Fruit fly (Drosophila melanogaster) whole organism, embryonic: Measurements from ENCODE around the gene Aatf.

Source experiments
- Abd-B ChIP-seq: fragments of 200-800 bp; sonication (Bioruptor generic); optimal IDR thresholded peaks from 2 replicates; lab custom pipeline; 2018; ENCODE audit warnings: missing biosample characterization, mild to moderate bottlenecking, missing genetic modification characterization, moderate library complexity
- Atf-2 ChIP-seq: fragments of 200-800 bp; sonication (Bioruptor generic); optimal IDR thresholded peaks from 2 replicates; lab custom pipeline; 2016; ENCODE audit warnings: missing biosample characterization, missing genetic modification characterization
- CG11723 ChIP-seq: fragments of 200-800 bp; sonication (Bioruptor generic); optimal IDR thresholded peaks from 2 replicates; lab custom pipeline; 2017; ENCODE audit warnings: missing biosample characterization, mild to moderate bottlenecking, missing genetic modification characterization
- CG12299 ChIP-seq: fragments of 200-800 bp; sonication (Bioruptor generic); optimal IDR thresholded peaks from 2 replicates; lab custom pipeline; 2018; ENCODE audit warnings: missing biosample characterization, mild to moderate bottlenecking, missing genetic modification characterization
- CG12659 ChIP-seq: fragments of 200-800 bp; sonication (Bioruptor generic); optimal IDR thresholded peaks from 3 replicates; lab custom pipeline; 2017; ENCODE audit warnings: mild to moderate bottlenecking, missing biosample characterization, missing genetic modification reagents, missing genetic modification characterization
- CG13287 ChIP-seq: fragments of 200-800 bp; sonication (Bioruptor generic); IDR thresholded peaks from 2 replicates; pipeline ENCODE4 v1.3.6; 2022; ENCODE audit warnings: missing biosample characterization, missing genetic modification characterization; ENCODE audit not compliant: partially characterized antibody
- CG14014 ChIP-seq: fragments of 200-800 bp; sonication (Bioruptor generic); IDR thresholded peaks from 2 replicates; pipeline ENCODE4 v1.3.6; 2022; ENCODE audit warnings: missing biosample characterization, missing genetic modification characterization
- CG14667 ChIP-seq: fragments of 200-800 bp; sonication (Bioruptor generic); IDR thresholded peaks from 2 replicates; pipeline ENCODE4 v1.3.6; 2022; ENCODE audit warnings: missing biosample characterization, missing genetic modification characterization
- CG15601 ChIP-seq: fragments of 200-800 bp; sonication (Bioruptor generic); optimal IDR thresholded peaks from 3 replicates; lab custom pipeline; 2019; ENCODE audit warnings: missing biosample characterization, mild to moderate bottlenecking, missing genetic modification characterization, moderate library complexity
- CG17328 ChIP-seq: fragments of 200-800 bp; sonication (Bioruptor generic); IDR thresholded peaks from 2 replicates; pipeline ENCODE4 v1.3.6; 2022; ENCODE audit warnings: missing biosample characterization, missing genetic modification characterization
- CG17359 ChIP-seq: fragments of 200-800 bp; sonication (Bioruptor generic); optimal IDR thresholded peaks from 3 replicates; lab custom pipeline; 2018; ENCODE audit warnings: missing biosample characterization, mild to moderate bottlenecking, missing genetic modification characterization, moderate library complexity
- CG17612 ChIP-seq: fragments of 200-800 bp; sonication (Bioruptor generic); IDR thresholded peaks from 2 replicates; pipeline ENCODE4 v1.3.6; 2022; ENCODE audit warnings: missing biosample characterization, missing genetic modification characterization
- CG18599 ChIP-seq: fragments of 200-800 bp; sonication (Bioruptor generic); optimal IDR thresholded peaks from 3 replicates; lab custom pipeline; 2017; ENCODE audit warnings: missing biosample characterization, missing genetic modification characterization, mild to moderate bottlenecking, moderate library complexity, missing genetic modification reagents
- CG3407 ChIP-seq: fragments of 200-800 bp; sonication (Bioruptor generic); optimal IDR thresholded peaks from 2 replicates; lab custom pipeline; 2018; ENCODE audit warnings: missing biosample characterization, mild to moderate bottlenecking, missing genetic modification characterization
- CG4328 ChIP-seq: fragments of 200-800 bp; sonication (Bioruptor generic); optimal IDR thresholded peaks from 3 replicates; lab custom pipeline; 2017; ENCODE audit warnings: missing biosample characterization, missing genetic modification reagents, missing genetic modification characterization
- CG4820 ChIP-seq: fragments of 200-800 bp; sonication (Bioruptor generic); optimal IDR thresholded peaks from 3 replicates; lab custom pipeline; 2016; ENCODE audit warnings: missing biosample characterization, missing genetic modification characterization
- CG6854 ChIP-seq: fragments of 200-800 bp; sonication (Bioruptor generic); optimal IDR thresholded peaks from 3 replicates; lab custom pipeline; 2017; ENCODE audit warnings: missing biosample characterization, mild to moderate bottlenecking, missing genetic modification characterization
- CG7963 ChIP-seq: fragments of 200-800 bp; sonication (Bioruptor generic); IDR thresholded peaks from 3 replicates; pipeline ENCODE4 v1.3.6; 2022; ENCODE audit warnings: missing biosample characterization, missing genetic modification characterization; ENCODE audit not compliant: partially characterized antibody
- CG8281 ChIP-seq: fragments of 200-800 bp; sonication (Bioruptor generic); optimal IDR thresholded peaks from 2 replicates; lab custom pipeline; 2018; ENCODE audit warnings: missing biosample characterization, mild to moderate bottlenecking, missing genetic modification characterization, moderate library complexity
- CG8290 ChIP-seq, 3 experiments: fragments of 200-800 bp; sonication (Bioruptor generic); optimal IDR thresholded peaks; 2 replicates each; lab custom pipeline; 2016 to 2019; ENCODE audit warnings: missing biosample characterization in 3 of 3, missing genetic modification characterization in 3 of 3, mild to moderate bottlenecking in 2 of 3, moderate library complexity in 1 of 3
- CG9437 ChIP-seq: fragments of 200-800 bp; sonication (Bioruptor generic); optimal IDR thresholded peaks from 2 replicates; lab custom pipeline; 2018; ENCODE audit warnings: missing biosample characterization, mild to moderate bottlenecking, missing genetic modification characterization
- Dref ChIP-seq: fragments of 200-800 bp; sonication (Bioruptor generic); IDR thresholded peaks from 2 replicates; pipeline ENCODE4 v1.3.6; 2022; ENCODE audit warnings: missing biosample characterization, missing genetic modification characterization
- Drgx ChIP-seq: fragments of 200-800 bp; sonication (Bioruptor generic); IDR thresholded peaks from 2 replicates; pipeline ENCODE4 v1.3.6; 2022; ENCODE audit warnings: missing biosample characterization, missing genetic modification characterization
- Hand ChIP-seq: fragments of 200-800 bp; sonication (Bioruptor generic); optimal IDR thresholded peaks from 2 replicates; lab custom pipeline; 2017; ENCODE audit warnings: mild to moderate bottlenecking, missing biosample characterization, missing genetic modification reagents, missing genetic modification characterization
- HmgD ChIP-seq: fragments of 200-800 bp; sonication (Bioruptor generic); optimal IDR thresholded peaks from 3 replicates; lab custom pipeline; 2016; ENCODE audit warnings: missing biosample characterization, missing genetic modification characterization
- Hr51 ChIP-seq, 2 experiments: fragments of 200-800 bp; sonication (Bioruptor generic); optimal IDR thresholded peaks; 2 replicates in 1 of 2; 3 replicates in 1 of 2; lab custom pipeline; 2016 to 2018; ENCODE audit warnings: missing biosample characterization in 2 of 2, missing genetic modification characterization in 2 of 2, mild to moderate bottlenecking in 1 of 2, moderate library complexity in 1 of 2
- Hr78 ChIP-seq, 2 experiments: fragments of 200-800 bp in 1 of 2; fragments of >200 bp in 1 of 2; sonication (Bioruptor generic) in 1 of 2; optimal IDR thresholded peaks; 2 replicates each; lab custom pipeline; 2017 to 2019; ENCODE audit warnings: missing biosample characterization in 2 of 2, missing genetic modification characterization in 2 of 2, mild to moderate bottlenecking in 1 of 2, moderate library complexity in 1 of 2
- Jarid2 ChIP-seq: fragments of 200-800 bp; sonication (Bioruptor generic); optimal IDR thresholded peaks from 3 replicates; lab custom pipeline; 2017; ENCODE audit warnings: mild to moderate bottlenecking, missing biosample characterization, missing genetic modification reagents, missing genetic modification characterization
- MBD-R2 ChIP-seq: fragments of 200-800 bp; sonication (Bioruptor generic); IDR thresholded peaks from 2 replicates; pipeline ENCODE4 v1.3.6; 2022; ENCODE audit warnings: missing biosample characterization, missing genetic modification characterization
- NK7.1 ChIP-seq: fragments of 200-800 bp; sonication (Bioruptor generic); optimal IDR thresholded peaks from 3 replicates; lab custom pipeline; 2016; ENCODE audit warnings: missing biosample characterization, missing genetic modification characterization
- Oaz ChIP-seq: fragments of 200-800 bp; sonication (Bioruptor generic); IDR thresholded peaks from 2 replicates; pipeline ENCODE4 v1.3.6; 2022; ENCODE audit warnings: missing biosample characterization, missing genetic modification characterization
- Rfx ChIP-seq: fragments of 200-800 bp; sonication (Bioruptor generic); IDR thresholded peaks from 2 replicates; pipeline ENCODE4 v1.3.6; 2022; ENCODE audit warnings: missing biosample characterization, missing genetic modification characterization
- Sox102F ChIP-seq: fragments of 200-800 bp; sonication (Bioruptor generic); optimal IDR thresholded peaks from 2 replicates; lab custom pipeline; 2018; ENCODE audit warnings: missing biosample characterization, mild to moderate bottlenecking, missing genetic modification characterization, moderate library complexity
- Xbp1 ChIP-seq: fragments of 200-800 bp; sonication (Bioruptor generic); optimal IDR thresholded peaks from 3 replicates; lab custom pipeline; 2016; ENCODE audit warnings: missing biosample characterization, mild to moderate bottlenecking, missing genetic modification characterization
- bigmax ChIP-seq: fragments of 200-800 bp; sonication (Bioruptor generic); optimal IDR thresholded peaks from 2 replicates; lab custom pipeline; 2018; ENCODE audit warnings: missing biosample characterization, mild to moderate bottlenecking, missing genetic modification characterization
- corto ChIP-seq: fragments of 200-800 bp; sonication (Bioruptor generic); optimal IDR thresholded peaks from 2 replicates; lab custom pipeline; 2016; ENCODE audit warnings: missing biosample characterization, mild to moderate bottlenecking, missing genetic modification characterization, moderate library complexity
- ems ChIP-seq: fragments of 200-800 bp; sonication (Bioruptor generic); optimal IDR thresholded peaks from 3 replicates; lab custom pipeline; 2016; ENCODE audit warnings: missing biosample characterization, missing genetic modification characterization
- fd96Cb ChIP-seq: fragments of 200-800 bp; sonication (Bioruptor generic); optimal IDR thresholded peaks from 2 replicates; lab custom pipeline; 2018; ENCODE audit warnings: missing biosample characterization, mild to moderate bottlenecking, missing genetic modification characterization, moderate library complexity
- klu ChIP-seq: fragments of 200-800 bp; sonication (Bioruptor generic); IDR thresholded peaks from 2 replicates; pipeline ENCODE4 v1.3.6; 2022; ENCODE audit warnings: missing biosample characterization, missing genetic modification characterization
- lbe ChIP-seq: fragments of 200-800 bp; sonication (Bioruptor generic); optimal IDR thresholded peaks from 2 replicates; lab custom pipeline; 2016; ENCODE audit warnings: missing biosample characterization, mild to moderate bottlenecking, missing genetic modification characterization
- lola ChIP-seq, 3 experiments: fragments of >200 bp in 2 of 3; fragments of 200-800 bp in 1 of 3; sonication (Bioruptor generic) in 1 of 3; optimal IDR thresholded peaks; 2 replicates each; lab custom pipeline; 2017 to 2019; ENCODE audit warnings: missing biosample characterization in 3 of 3, missing genetic modification characterization in 3 of 3, mild to moderate bottlenecking in 1 of 3, moderate library complexity in 1 of 3
- peb ChIP-seq: fragments of 200-800 bp; sonication (Bioruptor generic); IDR thresholded peaks from 2 replicates; pipeline ENCODE4 v1.3.6; 2022; ENCODE audit warnings: missing biosample characterization, missing genetic modification characterization
- sens-2 ChIP-seq: fragments of 200-800 bp; sonication (Bioruptor generic); IDR thresholded peaks from 2 replicates; pipeline ENCODE4 v1.3.6; 2022; ENCODE audit warnings: missing biosample characterization, missing genetic modification characterization
- shn ChIP-seq: fragments of 200-800 bp; sonication (Bioruptor generic); optimal IDR thresholded peaks from 3 replicates; lab custom pipeline; 2016; ENCODE audit warnings: missing biosample characterization, missing genetic modification characterization
- slou ChIP-seq: fragments of 200-800 bp; sonication (Bioruptor generic); optimal IDR thresholded peaks from 3 replicates; lab custom pipeline; 2016; ENCODE audit warnings: missing biosample characterization, missing genetic modification characterization
- stc ChIP-seq: fragments of 200-800 bp; sonication (Bioruptor generic); IDR thresholded peaks from 2 replicates; pipeline ENCODE4 v1.3.6; 2022; ENCODE audit warnings: missing biosample characterization, missing genetic modification characterization
- stwl ChIP-seq: fragments of 200-800 bp; sonication (Bioruptor generic); optimal IDR thresholded peaks from 3 replicates; lab custom pipeline; 2018; ENCODE audit warnings: missing biosample characterization, mild to moderate bottlenecking, missing genetic modification characterization, moderate library complexity

The Aatf gene

DNA sequence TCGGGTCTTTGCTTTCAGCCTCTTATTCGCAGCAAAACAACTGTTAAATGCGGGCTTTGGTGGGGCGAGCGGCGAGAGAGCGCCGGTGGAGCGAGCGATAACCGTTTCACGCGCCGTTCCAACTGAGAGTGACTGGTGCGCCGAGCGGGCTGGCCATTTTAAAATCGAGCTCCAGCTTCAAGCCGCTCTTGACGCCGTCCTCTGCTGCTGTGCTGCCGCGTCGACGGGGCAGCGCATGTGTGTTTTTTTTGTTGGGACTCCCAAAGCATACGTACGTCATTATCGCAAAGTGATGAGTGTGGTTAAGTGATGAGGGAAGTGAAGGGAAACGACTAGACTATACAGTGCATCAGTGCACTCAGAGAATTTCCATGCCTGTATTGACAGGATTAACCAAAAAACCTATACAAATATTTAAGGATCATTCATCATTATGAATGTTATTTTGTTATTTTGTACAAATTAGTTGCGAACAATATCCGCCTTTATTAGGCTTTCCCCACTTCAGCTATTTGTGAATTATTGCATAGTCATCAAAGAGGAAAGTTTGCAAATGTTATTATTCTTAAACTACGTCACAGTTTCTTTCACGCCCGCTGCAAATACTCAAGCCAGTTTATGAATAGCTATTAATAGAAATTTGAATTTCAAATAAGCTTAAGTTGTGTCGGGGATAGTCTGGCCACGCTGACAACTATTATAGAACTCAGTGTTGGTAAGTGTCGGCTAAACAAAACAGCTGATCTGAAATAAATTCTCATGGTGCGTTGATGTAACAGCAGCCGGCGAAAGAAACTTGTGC is 44.0 kb upstream of the Aatf start, which contains the start of gene Spn27A (continued):
- peak in 1 of 3 experiments; percentile 59 for TF ChIP-seq lola (GFP tag; optimal IDR thresholded peaks at IDR 0.05; lab: Kevin White, UChicago)
- TF ChIP-seq Rfx (GFP tag; lab: Robert Waterston, UW): peak; percentile 25; the same call in 1 of the 2 replicates
- TF ChIP-seq Abd-B (GFP tag; lab: Kevin White, UChicago): peak; percentile 59
- TF ChIP-seq CG12659 (GFP tag; lab: Kevin White, UChicago): peak; percentile 63
- TF ChIP-seq HmgD: peak; percentile 36
- TF ChIP-seq CG17612 (GFP tag; lab: Robert Waterston, UW): no peak
- peak; percentile 34 for TF ChIP-seq bigmax
- no peak for TF ChIP-seq peb (GFP tag; lab: Robert Waterston, UW)
- peak; percentile 39; the same call in 1 of the 2 replicates for TF ChIP-seq CG17328 (GFP tag; lab: Robert Waterston, UW)
- TF ChIP-seq Jarid2: peak; percentile 64
- TF ChIP-seq CG15601 (tag; lab: Kevin White, UChicago): peak; percentile 62
- peak; percentile 70 for TF ChIP-seq CG17359 (tag; lab: Kevin White, UChicago)
- no peak for TF ChIP-seq CG7963
- no peak for TF ChIP-seq corto (GFP tag; lab: Kevin White, UChicago)
- TF ChIP-seq CG9437 (GFP tag; lab: Kevin White, UChicago): peak; percentile 56
- TF ChIP-seq slou (GFP tag; lab: Kevin White, UChicago): peak; percentile 51
- no peak for TF ChIP-seq klu (GFP tag; lab: Robert Waterston, UW)
- TF ChIP-seq fd96Cb (tag; lab: Kevin White, UChicago): peak; percentile 59
- TF ChIP-seq Hr51 (GFP tag; optimal IDR thresholded peaks at IDR 0.05; lab: Kevin White, UChicago): peak in 1 of 2 experiments; percentile 30
- TF ChIP-seq NK7.1 (GFP tag; lab: Kevin White, UChicago): peak; percentile 42
- peak; percentile 36 for TF ChIP-seq CG4328 (GFP tag; lab: Kevin White, UChicago)
- TF ChIP-seq ems (GFP tag; lab: Kevin White, UChicago): peak; percentile 27
- TF ChIP-seq CG3407 (GFP tag; lab: Kevin White, UChicago): no peak
- TF ChIP-seq sens-2 (GFP tag; lab: Robert Waterston, UW): peak; percentile 7; the same call in 1 of the 2 replicates
- TF ChIP-seq CG18599 (GFP tag; lab: Kevin White, UChicago): no peak
- TF ChIP-seq CG14014 (GFP tag; lab: Robert Waterston, UW): 0 out of 2 replicates have a peak, but pooled peaks have one; percentile 13
- peak; percentile 35 for TF ChIP-seq CG11723 (GFP tag; lab: Kevin White, UChicago)
- TF ChIP-seq Atf-2 (GFP tag; lab: Kevin White, UChicago): peak; percentile 32
- TF ChIP-seq CG12299 (tag; lab: Kevin White, UChicago): peak; percentile 52
- peak; percentile 31 for TF ChIP-seq lbe (GFP tag; lab: Kevin White, UChicago)
- no peak; the same call in 1 of the 2 replicates for TF ChIP-seq CG14667 (GFP tag; lab: Robert Waterston, UW)
- TF ChIP-seq Sox102F: no peak
- no peak for TF ChIP-seq CG6854 (GFP tag; lab: Kevin White, UChicago)
- peak; percentile 65 for TF ChIP-seq Drgx (GFP tag; lab: Robert Waterston, UW)
- 0 out of 2 replicates have a peak, but pooled peaks have one; percentile 41 for TF ChIP-seq stc (GFP tag; lab: Robert Waterston, UW)
- TF ChIP-seq shn (GFP tag; lab: Kevin White, UChicago): no peak
- peak; percentile 55 for TF ChIP-seq CG4820
- no peak for TF ChIP-seq Hand (GFP tag; lab: Kevin White, UChicago)
- TF ChIP-seq CG13287 (GFP tag; lab: Robert Waterston, UW): peak; percentile 30; the same call in 1 of the 2 replicates
- peak; percentile 64 for TF ChIP-seq Xbp1 (GFP tag; lab: Kevin White, UChicago)
- TF ChIP-seq Dref (GFP tag; lab: Robert Waterston, UW): 0 out of 2 replicates have a peak, but pooled peaks have one; percentile 33
- peak; percentile 21 for TF ChIP-seq CG8281 (tag; lab: Kevin White, UChicago)
- peak; percentile 90 for TF ChIP-seq stwl (tag; lab: Kevin White, UChicago)
- TF ChIP-seq MBD-R2 (GFP tag; lab: Robert Waterston, UW): peak; percentile 97
- peak; percentile 34 for TF ChIP-seq CG8290 (GFP tag; optimal IDR thresholded peaks at IDR 0.05; lab: Kevin White, UChicago)
- peak in 1 of 2 experiments; percentile 55 for TF ChIP-seq CG8290 (tag; optimal IDR thresholded peaks at IDR 0.05; lab: Kevin White, UChicago)
- TF ChIP-seq Hr78 (GFP tag; optimal IDR thresholded peaks at IDR 0.05; lab: Kevin White, UChicago): no peak
- TF ChIP-seq Oaz (GFP tag; lab: Robert Waterston, UW): no peak
